Fruit fly (Drosophila melanogaster): ENCODE data around the gene CG8028.

- TF ChIP-seq ttk (optimal IDR thresholded peaks at IDR 0.05) = no peak
- no peak for TF ChIP-seq insv (optimal IDR thresholded peaks at IDR 0.05)
- TF ChIP-seq Sin3A (optimal IDR thresholded peaks at IDR 0.05) = no peak
Observed at dm6 chrX:19285441-19285840, 5.3 kb upstream of the CG8028 start.
